Fruit fly (Drosophila melanogaster) whole organism, embryonic: Measurements from ENCODE around the gene SclA.

Experiments
- Atf-2 ChIP-seq: fragments of 200-800 bp; sonication (Bioruptor generic); optimal IDR thresholded peaks from 2 replicates; lab custom pipeline; 2016; ENCODE audit warnings: missing biosample characterization, missing genetic modification characterization
- Bdp1 ChIP-seq: fragments of 200-800 bp; sonication (Bioruptor generic); optimal IDR thresholded peaks from 3 replicates; lab custom pipeline; 2016; ENCODE audit warnings: missing biosample characterization, missing genetic modification characterization
- Blimp-1 ChIP-seq: fragments of 200-800 bp; sonication (Bioruptor generic); optimal IDR thresholded peaks from 3 replicates; lab custom pipeline; 2018; ENCODE audit warnings: missing biosample characterization, missing genetic modification characterization, mild to moderate bottlenecking, moderate library complexity, missing genetic modification reagents
- CG11247 ChIP-seq: fragments of 200-800 bp; sonication (Bioruptor generic); IDR thresholded peaks from 2 replicates; pipeline ENCODE4 v1.3.6; 2022; ENCODE audit warnings: missing biosample characterization, missing genetic modification characterization
- CG11504 ChIP-seq: fragments of 200-800 bp; sonication (Bioruptor generic); optimal IDR thresholded peaks from 3 replicates; lab custom pipeline; 2019; ENCODE audit warnings: missing biosample characterization, mild to moderate bottlenecking, missing genetic modification characterization, moderate library complexity
- CG15011 ChIP-seq: fragments of 200-800 bp; sonication (Bioruptor generic); optimal IDR thresholded peaks from 3 replicates; lab custom pipeline; 2018; ENCODE audit warnings: missing biosample characterization, mild to moderate bottlenecking, missing genetic modification characterization
- CG15601 ChIP-seq: fragments of 200-800 bp; sonication (Bioruptor generic); optimal IDR thresholded peaks from 3 replicates; lab custom pipeline; 2019; ENCODE audit warnings: missing biosample characterization, mild to moderate bottlenecking, missing genetic modification characterization, moderate library complexity
- CG17361 ChIP-seq: fragments of 200-800 bp; sonication (Bioruptor generic); IDR thresholded peaks from 3 replicates; pipeline ENCODE4 v1.3.6; 2022; ENCODE audit warnings: missing biosample characterization, missing genetic modification characterization
- CG2199 ChIP-seq: fragments of 200-800 bp; sonication (Bioruptor generic); IDR thresholded peaks from 3 replicates; pipeline ENCODE4 v1.3.6; 2022; ENCODE audit warnings: missing biosample characterization, missing genetic modification characterization
- CG2202 ChIP-seq: fragments of 200-800 bp; sonication (Bioruptor generic); optimal IDR thresholded peaks from 2 replicates; lab custom pipeline; 2018; ENCODE audit warnings: missing biosample characterization, mild to moderate bottlenecking, missing genetic modification characterization
- CG2678 ChIP-seq: fragments of 200-800 bp; sonication (Bioruptor generic); optimal IDR thresholded peaks from 3 replicates; lab custom pipeline; 2019; ENCODE audit warnings: missing biosample characterization, mild to moderate bottlenecking, missing genetic modification characterization, moderate library complexity
- CG2889 ChIP-seq: fragments of 200-800 bp; sonication (Bioruptor generic); IDR thresholded peaks from 3 replicates; pipeline ENCODE4 v1.3.6; 2022; ENCODE audit warnings: missing biosample characterization, missing genetic modification characterization
- CG30431 ChIP-seq: fragments of 200-800 bp; sonication (Bioruptor generic); optimal IDR thresholded peaks from 2 replicates; lab custom pipeline; 2017; ENCODE audit warnings: missing biosample characterization, missing genetic modification characterization
- CG3726 ChIP-seq: fragments of 200-800 bp; sonication (Bioruptor generic); IDR thresholded peaks from 3 replicates; pipeline ENCODE4, ENCODE4 v1.3.6; 2022; ENCODE audit warnings: missing biosample characterization, missing genetic modification characterization
- CG4707 ChIP-seq: fragments of 200-800 bp; sonication (Bioruptor generic); optimal IDR thresholded peaks from 2 replicates; lab custom pipeline; 2018; ENCODE audit warnings: missing biosample characterization, mild to moderate bottlenecking, missing genetic modification characterization, moderate library complexity
- CG6254 ChIP-seq: fragments of 200-800 bp; sonication (Bioruptor generic); optimal IDR thresholded peaks from 3 replicates; lab custom pipeline; 2017; ENCODE audit warnings: mild to moderate bottlenecking, missing biosample characterization, missing genetic modification reagents, missing genetic modification characterization
- CG6272 ChIP-seq: fragments of 200-800 bp; sonication (Bioruptor generic); IDR thresholded peaks from 2 replicates; pipeline ENCODE4 v1.3.6; 2022; ENCODE audit warnings: missing biosample characterization, missing genetic modification characterization
- CG7556 ChIP-seq: fragments of 200-800 bp; sonication (Bioruptor generic); optimal IDR thresholded peaks from 2 replicates; lab custom pipeline; 2017; ENCODE audit warnings: missing biosample characterization, mild to moderate bottlenecking, missing genetic modification characterization
- CG7963 ChIP-seq: fragments of 200-800 bp; sonication (Bioruptor generic); IDR thresholded peaks from 3 replicates; pipeline ENCODE4 v1.3.6; 2022; ENCODE audit warnings: missing biosample characterization, missing genetic modification characterization; ENCODE audit not compliant: partially characterized antibody
- CG9797 ChIP-seq: fragments of 200-800 bp; sonication (Bioruptor generic); optimal IDR thresholded peaks from 3 replicates; lab custom pipeline; 2018; ENCODE audit warnings: missing biosample characterization, mild to moderate bottlenecking, missing genetic modification characterization
- CG9932 ChIP-seq: fragments of 200-800 bp; sonication (Bioruptor generic); IDR thresholded peaks from 2 replicates; pipeline ENCODE4 v1.3.6; 2022; ENCODE audit warnings: missing biosample characterization, missing genetic modification characterization
- Dbx ChIP-seq: fragments of 200-800 bp; sonication (Bioruptor generic); IDR thresholded peaks from 3 replicates; pipeline ENCODE4 v1.3.6; 2022; ENCODE audit warnings: missing biosample characterization, missing genetic modification characterization
- Dek ChIP-seq: fragments of 200-800 bp; sonication (Bioruptor generic); optimal IDR thresholded peaks from 3 replicates; lab custom pipeline; 2019; ENCODE audit warnings: missing biosample characterization, mild to moderate bottlenecking, missing genetic modification characterization, moderate library complexity
- Doc3 ChIP-seq: fragments of 200-800 bp; sonication (Bioruptor generic); IDR thresholded peaks from 3 replicates; pipeline ENCODE4 v1.3.6; 2022; ENCODE audit warnings: missing biosample characterization, missing genetic modification characterization; ENCODE audit not compliant: partially characterized antibody
- Dp ChIP-seq: fragments of 200-800 bp; sonication (Bioruptor generic); optimal IDR thresholded peaks from 2 replicates; lab custom pipeline; 2018; ENCODE audit warnings: missing biosample characterization, mild to moderate bottlenecking, missing genetic modification characterization, moderate library complexity
- Drgx ChIP-seq: fragments of 200-800 bp; sonication (Bioruptor generic); IDR thresholded peaks from 2 replicates; pipeline ENCODE4 v1.3.6; 2022; ENCODE audit warnings: missing biosample characterization, missing genetic modification characterization
- ERR ChIP-seq: fragments of 200-800 bp; sonication (Bioruptor generic); optimal IDR thresholded peaks from 2 replicates; lab custom pipeline; 2016; ENCODE audit warnings: missing biosample characterization, missing genetic modification characterization
- Elba2 ChIP-seq: fragments of 200-800 bp; sonication (Bioruptor generic); optimal IDR thresholded peaks from 3 replicates; lab custom pipeline; 2016; ENCODE audit warnings: missing biosample characterization, missing genetic modification characterization
- Gsc ChIP-seq: fragments of 200-800 bp; sonication (Bioruptor generic); IDR thresholded peaks from 2 replicates; pipeline ENCODE4 v1.3.6; 2022; ENCODE audit warnings: missing biosample characterization, missing genetic modification characterization
- Nf-YA ChIP-seq: fragments of 200-800 bp; sonication (Bioruptor generic); IDR thresholded peaks from 2 replicates; pipeline ENCODE4 v1.3.6; 2022; ENCODE audit warnings: missing biosample characterization, missing genetic modification characterization
- Oaz ChIP-seq: fragments of 200-800 bp; sonication (Bioruptor generic); IDR thresholded peaks from 2 replicates; pipeline ENCODE4 v1.3.6; 2022; ENCODE audit warnings: missing biosample characterization, missing genetic modification characterization
- Poxn ChIP-seq: fragments of 200-800 bp; sonication (Bioruptor generic); IDR thresholded peaks from 2 replicates; pipeline ENCODE4 v1.3.6; 2022; ENCODE audit warnings: missing biosample characterization, missing genetic modification characterization
- Sin3A ChIP-seq: fragments of >200 bp; optimal IDR thresholded peaks from 2 replicates; lab custom pipeline; 2018
- Taf1 ChIP-seq: fragments of 200-800 bp; sonication (Bioruptor generic); IDR thresholded peaks from 2 replicates; pipeline ENCODE4 v1.3.6; 2022; ENCODE audit warnings: missing biosample characterization, missing genetic modification characterization
- YL-1 ChIP-seq: fragments of 200-800 bp; sonication (Bioruptor generic); optimal IDR thresholded peaks from 3 replicates; lab custom pipeline; 2017; ENCODE audit warnings: missing biosample characterization, mild to moderate bottlenecking, missing genetic modification characterization
- ara ChIP-seq: fragments of 200-800 bp; sonication (Bioruptor generic); IDR thresholded peaks from 2 replicates; pipeline ENCODE4 v1.3.6; 2022; ENCODE audit warnings: missing biosample characterization, missing genetic modification characterization
- chif ChIP-seq, 2 experiments: fragments of 200-800 bp; sonication (Bioruptor generic); optimal IDR thresholded peaks; 3 replicates each; lab custom pipeline; 2016; ENCODE audit warnings: missing biosample characterization in 2 of 2, missing genetic modification characterization in 2 of 2
- dan ChIP-seq: fragments of 200-800 bp; sonication (Bioruptor generic); IDR thresholded peaks from 2 replicates; pipeline ENCODE4 v1.3.6; 2022; ENCODE audit warnings: missing biosample characterization, missing genetic modification characterization
- dpn ChIP-seq, 2 experiments: fragments of 200-800 bp; sonication (Bioruptor generic); optimal IDR thresholded peaks; 3 replicates each; lab custom pipeline; 2016; ENCODE audit warnings: missing biosample characterization in 2 of 2, missing genetic modification characterization in 2 of 2
- en ChIP-seq: fragments of 200-800 bp; sonication (Bioruptor generic); optimal IDR thresholded peaks from 2 replicates; lab custom pipeline; 2016; ENCODE audit warnings: missing biosample characterization, missing genetic modification characterization
- ewg ChIP-seq: fragments of 200-800 bp; sonication (Bioruptor generic); optimal IDR thresholded peaks from 3 replicates; lab custom pipeline; 2017; ENCODE audit warnings: mild to moderate bottlenecking, missing biosample characterization, missing genetic modification reagents, missing genetic modification characterization
- grn ChIP-seq: fragments of 200-800 bp; sonication (Bioruptor generic); optimal IDR thresholded peaks from 3 replicates; lab custom pipeline; 2017; ENCODE audit warnings: missing biosample characterization, missing genetic modification characterization
- gro ChIP-seq: fragments of 200-800 bp; sonication (Bioruptor generic); optimal IDR thresholded peaks from 2 replicates; lab custom pipeline; 2016; ENCODE audit warnings: missing biosample characterization, missing genetic modification characterization
- kah ChIP-seq: fragments of 200-800 bp; sonication (Bioruptor generic); optimal IDR thresholded peaks from 2 replicates; lab custom pipeline; 2018; ENCODE audit warnings: missing biosample characterization, mild to moderate bottlenecking, missing genetic modification characterization
- nau ChIP-seq: fragments of 200-800 bp; sonication (Bioruptor generic); optimal IDR thresholded peaks from 3 replicates; lab custom pipeline; 2017; ENCODE audit warnings: missing biosample characterization, mild to moderate bottlenecking, missing genetic modification characterization, missing genetic modification reagents
- pfk ChIP-seq: fragments of 200-800 bp; sonication (Bioruptor generic); optimal IDR thresholded peaks from 2 replicates; lab custom pipeline; 2018; ENCODE audit warnings: missing biosample characterization, mild to moderate bottlenecking, missing genetic modification characterization, moderate library complexity
- phol ChIP-seq: fragments of 200-800 bp; sonication (Bioruptor generic); optimal IDR thresholded peaks from 3 replicates; lab custom pipeline; 2018; ENCODE audit warnings: missing biosample characterization, mild to moderate bottlenecking, missing genetic modification characterization, moderate library complexity
- sqz ChIP-seq: fragments of 200-800 bp; sonication (Bioruptor generic); optimal IDR thresholded peaks from 3 replicates; lab custom pipeline; 2018; ENCODE audit warnings: missing biosample characterization, mild to moderate bottlenecking, missing genetic modification characterization
- tio ChIP-seq: fragments of 200-800 bp; sonication (Bioruptor generic); optimal IDR thresholded peaks from 2 replicates; lab custom pipeline; 2017; ENCODE audit warnings: missing biosample characterization, missing genetic modification characterization, inconsistent platforms
- trh ChIP-seq: fragments of 200-800 bp; sonication (Bioruptor generic); optimal IDR thresholded peaks from 2 replicates; lab custom pipeline; 2016; ENCODE audit warnings: missing biosample characterization, missing genetic modification characterization
- zfh1 ChIP-seq: fragments of 200-800 bp; sonication (Bioruptor generic); IDR thresholded peaks from 3 replicates; pipeline ENCODE4 v1.3.6; 2022; ENCODE audit warnings: missing biosample characterization, missing genetic modification characterization

The SclA gene

dm6 chr2L:16818335-16818973 is 19.3 kb upstream of the SclA start (continued):
- TF ChIP-seq Gsc (GFP tag; lab: Robert Waterston, UW) (no peak), Taf1 (no peak), Elba2 (no peak), CG2889 (GFP tag; lab: Robert Waterston, UW) (no peak), nau (GFP tag; lab: Kevin White, UChicago) (no peak), Dek (tag; lab: Kevin White, UChicago) (no peak), CG2199 (GFP tag; lab: Robert Waterston, UW) (peak; percentile 6; the same call in 1 of the 3 replicates), kah (GFP tag; lab: Kevin White, UChicago) (no peak), CG15601 (tag; lab: Kevin White, UChicago) (peak; percentile 52), CG11504 (tag; lab: Kevin White, UChicago) (peak; percentile 43), CG9797 (no peak), CG17361 (GFP tag; lab: Robert Waterston, UW) (0 out of 3 replicates have a peak, but pooled peaks have one; percentile 39), Dp (GFP tag; lab: Kevin White, UChicago) (no peak), Bdp1 (GFP tag; lab: Kevin White, UChicago) (no peak), Blimp-1 (GFP tag; lab: Kevin White, UChicago) (peak; percentile 62), CG11247 (GFP tag; lab: Robert Waterston, UW) (no peak), Dbx (GFP tag; lab: Robert Waterston, UW) (no peak), YL-1 (GFP tag; lab: Kevin White, UChicago) (no peak), CG9932 (no peak), Poxn (GFP tag; lab: Robert Waterston, UW) (no peak), CG2202 (peak; percentile 9), CG2678 (peak; percentile 45), CG4707 (GFP tag; lab: Kevin White, UChicago) (peak; percentile 1), CG15011 (GFP tag; lab: Kevin White, UChicago) (no peak), chif (GFP tag; optimal IDR thresholded peaks at IDR 0.05; lab: Kevin White, UChicago) (peak in 1 of 2 experiments; percentile 13), dpn (GFP tag; optimal IDR thresholded peaks at IDR 0.05; lab: Kevin White, UChicago) (peak in 1 of 2 experiments; percentile 12), Sin3A (lab: Kevin White, UChicago) (no peak), en (GFP tag; lab: Kevin White, UChicago) (no peak), pfk (GFP tag; lab: Kevin White, UChicago) (no peak), ara (GFP tag; lab: Robert Waterston, UW) (no peak), gro (no peak), CG7556 (GFP tag; lab: Kevin White, UChicago) (peak; percentile 2), grn (GFP tag; lab: Kevin White, UChicago) (no peak), phol (tag; lab: Kevin White, UChicago) (peak; percentile 57), zfh1 (GFP tag; lab: Robert Waterston, UW) (0 out of 3 replicates have a peak, but pooled peaks have one; percentile 10), CG3726 (GFP tag; lab: Robert Waterston, UW) (no peak), Oaz (GFP tag; lab: Robert Waterston, UW) (no peak), tio (GFP tag; lab: Kevin White, UChicago) (no peak), Nf-YA (GFP tag; lab: Robert Waterston, UW) (no peak), Drgx (GFP tag; lab: Robert Waterston, UW) (peak; percentile 31; the same call in 1 of the 2 replicates), ewg (GFP tag; lab: Kevin White, UChicago) (no peak), trh (GFP tag; lab: Kevin White, UChicago) (no peak), dan (GFP tag; lab: Robert Waterston, UW) (no peak), CG7963 (GFP tag; lab: Robert Waterston, UW) (no peak), Atf-2 (no peak), CG30431 (GFP tag; lab: Kevin White, UChicago) (no peak), Doc3 (GFP tag; lab: Robert Waterston, UW) (no peak), sqz (GFP tag; lab: Kevin White, UChicago) (no peak), CG6272 (no peak), CG6254 (GFP tag; lab: Kevin White, UChicago) (peak; percentile 63), ERR (GFP tag; lab: Kevin White, UChicago) (no peak)
